Fruit fly (Drosophila melanogaster): ENCODE measurements around the gene Rph.
A peak's percentile ranks its signal among the peaks of the same experiment; 100 is the strongest.

Rph gene

DNA sequence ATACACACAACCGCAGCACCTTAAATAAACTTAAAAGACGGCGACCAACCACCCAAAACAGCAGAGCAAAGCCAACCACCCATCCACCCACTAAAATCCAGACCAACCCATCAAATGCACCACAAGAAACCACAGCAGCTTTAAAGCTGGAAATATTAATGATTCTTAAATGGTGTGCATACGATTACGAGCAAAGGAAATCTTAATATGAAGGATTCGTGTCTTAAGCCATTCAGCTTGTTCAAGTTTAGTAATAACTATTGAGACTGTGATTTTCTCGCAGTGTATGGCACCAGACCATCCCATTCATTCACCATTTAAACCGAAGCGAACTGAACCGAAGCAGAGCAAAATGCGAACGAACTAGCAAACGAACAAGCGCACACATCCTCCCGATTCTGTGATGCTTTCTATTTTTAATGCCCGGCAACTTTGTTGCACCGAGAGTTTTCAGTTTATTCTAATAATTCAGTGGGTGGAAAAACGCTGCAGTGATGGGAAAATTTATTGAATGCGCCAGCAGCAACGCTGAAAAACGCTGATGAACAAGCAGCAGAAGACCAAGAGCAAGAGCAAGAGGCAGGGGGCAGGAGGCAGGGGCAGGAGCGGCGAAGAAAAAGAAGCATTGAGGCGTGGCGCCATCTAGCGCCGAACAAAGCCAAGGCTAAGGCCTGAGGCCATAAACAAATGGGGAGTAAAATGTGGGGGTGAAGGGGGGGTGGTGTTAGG lies 19.9 kb downstream of the Rph start (continued):
- TF ChIP-seq zen (tag; optimal IDR thresholded peaks at IDR 0.05) (peak; percentile 67), CG2120 (GFP tag; optimal IDR thresholded peaks at IDR 0.05) (peak; percentile 90), Lpt (GFP tag; optimal IDR thresholded peaks at IDR 0.05) (no peak), ara (GFP tag; IDR thresholded peaks at IDR 0.05) (peak; percentile 89), CG1024 (GFP tag; IDR thresholded peaks at IDR 0.05) (peak; percentile 81), Max (GFP tag; optimal IDR thresholded peaks at IDR 0.05) (peak; percentile 47), CG2678 (tag; optimal IDR thresholded peaks at IDR 0.05) (peak; percentile 92), CG10147 (GFP tag; optimal IDR thresholded peaks at IDR 0.05) (peak; percentile 78), ranshi (GFP tag; IDR thresholded peaks at IDR 0.05) (peak; percentile 82; the same call in 1 of the 2 replicates), vvl (GFP tag; IDR thresholded peaks at IDR 0.05) (peak; percentile 96), CG6683 (GFP tag; optimal IDR thresholded peaks at IDR 0.05) (peak; percentile 80), mam (GFP tag; optimal IDR thresholded peaks at IDR 0.05) (peak; percentile 68), sisA (GFP tag; IDR thresholded peaks at IDR 0.05) (peak; percentile 91), ftz-f1 (GFP tag; optimal IDR thresholded peaks at IDR 0.05) (no peak), org-1 (GFP tag; optimal IDR thresholded peaks at IDR 0.05) (peak; percentile 81), cad (GFP tag; optimal IDR thresholded peaks at IDR 0.05) (no peak), CG4617 (GFP tag; optimal IDR thresholded peaks at IDR 0.05; ENCODE audit: borderline replicate concordance) (no peak), CG16779 (GFP tag; IDR thresholded peaks at IDR 0.05) (0 out of 2 replicates have a peak, but pooled peaks have one; percentile 37), gfzf (GFP tag; optimal IDR thresholded peaks at IDR 0.05) (no peak), CG17359 (tag; optimal IDR thresholded peaks at IDR 0.05) (peak; percentile 94), CG11723 (GFP tag; optimal IDR thresholded peaks at IDR 0.05) (peak; percentile 65), NFAT (GFP tag; IDR thresholded peaks at IDR 0.05) (peak; percentile 60), HLH54F (GFP tag; optimal IDR thresholded peaks at IDR 0.05) (peak; percentile 84), bbx (GFP tag; IDR thresholded peaks at IDR 0.05; ENCODE audit: partially characterized antibody) (no peak), maf-S (GFP tag; optimal IDR thresholded peaks at IDR 0.05) (peak; percentile 60), CG2116 (GFP tag; optimal IDR thresholded peaks at IDR 0.05) (peak; percentile 6), unpg (GFP tag; optimal IDR thresholded peaks at IDR 0.05) (peak; percentile 90), NC2β (GFP tag; optimal IDR thresholded peaks at IDR 0.05) (peak; percentile 58), CG4854 (GFP tag; optimal IDR thresholded peaks at IDR 0.05) (peak; percentile 74), Mad (GFP tag; optimal IDR thresholded peaks at IDR 0.05) (peak; percentile 83), her (GFP tag; optimal IDR thresholded peaks at IDR 0.05) (peak; percentile 62), tap (tag; optimal IDR thresholded peaks at IDR 0.05) (peak; percentile 91), ro (GFP tag; IDR thresholded peaks at IDR 0.05) (peak; percentile 55), wor (GFP tag; IDR thresholded peaks at IDR 0.05) (peak; percentile 81), pb (GFP tag; optimal IDR thresholded peaks at IDR 0.05) (peak; percentile 88), fd102C (GFP tag; optimal IDR thresholded peaks at IDR 0.05) (no peak), grn (GFP tag; optimal IDR thresholded peaks at IDR 0.05) (no peak), fu2 (GFP tag; optimal IDR thresholded peaks at IDR 0.05) (peak; percentile 83), lmd (GFP tag; IDR thresholded peaks at IDR 0.05) (peak; percentile 85), zen2 (GFP tag; IDR thresholded peaks at IDR 0.05; ENCODE audit: partially characterized antibody) (no peak), CG13894 (tag; optimal IDR thresholded peaks at IDR 0.05) (peak; percentile 76), CG13287 (GFP tag; IDR thresholded peaks at IDR 0.05; ENCODE audit: partially characterized antibody) (no peak), CG3726 (GFP tag; IDR thresholded peaks at IDR 0.05) (peak; percentile 80; the same call in 2 of the 3 replicates), CG4404 (GFP tag; IDR thresholded peaks at IDR 0.05) (peak; percentile 49), crc (GFP tag; optimal IDR thresholded peaks at IDR 0.05) (peak; percentile 35), gt (GFP tag; IDR thresholded peaks at IDR 0.05) (peak; percentile 31; the same call in 1 of the 2 replicates), tx (GFP tag; optimal IDR thresholded peaks at IDR 0.05) (peak; percentile 81), CG10959 (GFP tag; IDR thresholded peaks at IDR 0.05) (peak; percentile 62), CG6765 (GFP tag; optimal IDR thresholded peaks at IDR 0.05) (peak; percentile 48), gcm2 (GFP tag; optimal IDR thresholded peaks at IDR 0.05) (peak; percentile 59)

All from whole organism, embryonic.